Fruit fly (Drosophila melanogaster) whole organism, embryonic: ENCODE data around the gene CG10874.
A peak's percentile ranks its signal among the peaks of the same experiment; 100 is the strongest.

Experiments used
- CG11247 ChIP-seq: fragments of 200-800 bp; sonication (Bioruptor generic); IDR thresholded peaks from 2 replicates; pipeline ENCODE4 v1.3.6; 2022; ENCODE audit warnings: missing biosample characterization, missing genetic modification characterization
- CG11456 ChIP-seq: fragments of 200-800 bp; sonication (Bioruptor generic); IDR thresholded peaks from 3 replicates; pipeline ENCODE4 v1.3.6; 2022; ENCODE audit warnings: missing biosample characterization, missing genetic modification characterization
- CG12299 ChIP-seq: fragments of 200-800 bp; sonication (Bioruptor generic); optimal IDR thresholded peaks from 2 replicates; lab custom pipeline; 2018; ENCODE audit warnings: missing biosample characterization, mild to moderate bottlenecking, missing genetic modification characterization
- CG12391 ChIP-seq: fragments of 200-800 bp; sonication (Bioruptor generic); optimal IDR thresholded peaks from 3 replicates; lab custom pipeline; 2018; ENCODE audit warnings: missing biosample characterization, mild to moderate bottlenecking, missing genetic modification characterization, moderate library complexity
- CG14710 ChIP-seq: fragments of 200-800 bp; sonication (Bioruptor generic); optimal IDR thresholded peaks from 3 replicates; lab custom pipeline; 2019; ENCODE audit warnings: missing biosample characterization, mild to moderate bottlenecking, missing genetic modification characterization, moderate library complexity
- CG17568 ChIP-seq: fragments of 200-800 bp; sonication (Bioruptor generic); optimal IDR thresholded peaks from 2 replicates; lab custom pipeline; 2018; ENCODE audit warnings: missing biosample characterization, mild to moderate bottlenecking, missing genetic modification characterization, moderate library complexity
- CG17802 ChIP-seq: fragments of 200-800 bp; sonication (Bioruptor generic); optimal IDR thresholded peaks from 2 replicates; lab custom pipeline; 2018; ENCODE audit warnings: missing biosample characterization, mild to moderate bottlenecking, missing genetic modification characterization, moderate library complexity
- CG2120 ChIP-seq: fragments of 200-800 bp; sonication (Bioruptor generic); optimal IDR thresholded peaks from 3 replicates; lab custom pipeline; 2016; ENCODE audit warnings: missing biosample characterization, missing genetic modification characterization
- CG2712 ChIP-seq: fragments of 200-800 bp; optimal IDR thresholded peaks from 3 replicates; lab custom pipeline; 2019; ENCODE audit warnings: missing biosample characterization, mild to moderate bottlenecking, missing genetic modification characterization, moderate library complexity
- CG3281 ChIP-seq: fragments of 200-800 bp; sonication (Bioruptor generic); optimal IDR thresholded peaks from 3 replicates; lab custom pipeline; 2017; ENCODE audit warnings: missing biosample characterization, mild to moderate bottlenecking, missing genetic modification characterization
- CG4617 ChIP-seq: fragments of 200-800 bp; sonication (Bioruptor generic); optimal IDR thresholded peaks from 3 replicates; lab custom pipeline; 2016; ENCODE audit warnings: missing biosample characterization, missing genetic modification characterization, borderline replicate concordance
- CG6791 ChIP-seq: fragments of 200-800 bp; sonication (Bioruptor generic); IDR thresholded peaks from 3 replicates; pipeline ENCODE4 v1.3.6; 2022; ENCODE audit warnings: missing biosample characterization, missing genetic modification characterization; ENCODE audit not compliant: partially characterized antibody
- CG9437 ChIP-seq: fragments of 200-800 bp; sonication (Bioruptor generic); optimal IDR thresholded peaks from 2 replicates; lab custom pipeline; 2018; ENCODE audit warnings: missing biosample characterization, mild to moderate bottlenecking, missing genetic modification characterization
- CG9797 ChIP-seq: fragments of 200-800 bp; sonication (Bioruptor generic); optimal IDR thresholded peaks from 3 replicates; lab custom pipeline; 2018; ENCODE audit warnings: missing biosample characterization, mild to moderate bottlenecking, missing genetic modification characterization
- D19B ChIP-seq: fragments of 200-800 bp; sonication (Bioruptor generic); optimal IDR thresholded peaks from 2 replicates; lab custom pipeline; 2017; ENCODE audit warnings: missing biosample characterization, mild to moderate bottlenecking, missing genetic modification characterization
- Elba2 ChIP-seq: fragments of 200-800 bp; sonication (Bioruptor generic); optimal IDR thresholded peaks from 3 replicates; lab custom pipeline; 2016; ENCODE audit warnings: missing biosample characterization, missing genetic modification characterization
- Ets97D ChIP-seq: fragments of 200-800 bp; sonication (Bioruptor generic); optimal IDR thresholded peaks from 3 replicates; lab custom pipeline; 2016; ENCODE audit warnings: missing biosample characterization, missing genetic modification characterization
- HLH4C ChIP-seq: fragments of 200-800 bp; sonication (Bioruptor generic); IDR thresholded peaks from 3 replicates; pipeline ENCODE4 v1.3.6; 2022; ENCODE audit warnings: missing biosample characterization, missing genetic modification characterization; ENCODE audit not compliant: partially characterized antibody
- NFAT ChIP-seq: fragments of 200-800 bp; sonication (Bioruptor generic); IDR thresholded peaks from 2 replicates; pipeline ENCODE4 v1.3.6; 2022; ENCODE audit warnings: missing biosample characterization, missing genetic modification characterization
- Pdp1 ChIP-seq, 2 experiments: fragments of 200-800 bp; sonication (Bioruptor generic); optimal IDR thresholded peaks; 3 replicates each; lab custom pipeline; 2016; ENCODE audit warnings: missing biosample characterization in 2 of 2, missing genetic modification characterization in 2 of 2, mild to moderate bottlenecking in 1 of 2, moderate library complexity in 1 of 2
- Side ChIP-seq: fragments of 200-800 bp; sonication (Bioruptor generic); optimal IDR thresholded peaks from 2 replicates; lab custom pipeline; 2016; ENCODE audit warnings: missing biosample characterization, missing genetic modification characterization
- Sin3A ChIP-seq: fragments of >200 bp; optimal IDR thresholded peaks from 2 replicates; lab custom pipeline; 2018
- Ssrp ChIP-seq: fragments of 200-800 bp; sonication (Bioruptor generic); optimal IDR thresholded peaks from 2 replicates; lab custom pipeline; 2018; ENCODE audit warnings: missing biosample characterization, mild to moderate bottlenecking, missing genetic modification characterization, moderate library complexity
- Taf1 ChIP-seq: fragments of 200-800 bp; sonication (Bioruptor generic); IDR thresholded peaks from 2 replicates; pipeline ENCODE4 v1.3.6; 2022; ENCODE audit warnings: missing biosample characterization, missing genetic modification characterization
- YL-1 ChIP-seq: fragments of 200-800 bp; sonication (Bioruptor generic); optimal IDR thresholded peaks from 3 replicates; lab custom pipeline; 2017; ENCODE audit warnings: missing biosample characterization, mild to moderate bottlenecking, missing genetic modification characterization
- ab ChIP-seq: fragments of 200-800 bp; sonication (Bioruptor generic); optimal IDR thresholded peaks from 2 replicates; lab custom pipeline; 2016; ENCODE audit warnings: missing biosample characterization, missing genetic modification characterization
- croc ChIP-seq: fragments of 200-800 bp; sonication (Bioruptor generic); conservative IDR thresholded peaks from 3 replicates; pipeline ENCODE4 v1.3.6; 2022; ENCODE audit warnings: missing biosample characterization, missing genetic modification characterization
- dimm ChIP-seq: fragments of 200-800 bp; sonication (Bioruptor generic); IDR thresholded peaks from 2 replicates; pipeline ENCODE4 v1.3.6; 2022; ENCODE audit warnings: missing biosample characterization, missing genetic modification characterization
- dm ChIP-seq: fragments of 200-800 bp; sonication (Bioruptor generic); optimal IDR thresholded peaks from 3 replicates; lab custom pipeline; 2016; ENCODE audit warnings: missing biosample characterization, missing genetic modification characterization
- hb ChIP-seq: fragments of 200-800 bp; sonication (Bioruptor generic); IDR thresholded peaks from 3 replicates; pipeline ENCODE4 v1.3.6; 2022; ENCODE audit warnings: missing biosample characterization, missing genetic modification characterization; ENCODE audit not compliant: partially characterized antibody
- hbn ChIP-seq: fragments of 200-800 bp; sonication (Bioruptor generic); IDR thresholded peaks from 2 replicates; pipeline ENCODE4 v1.3.6; 2022; ENCODE audit warnings: missing biosample characterization, missing genetic modification characterization; ENCODE audit not compliant: partially characterized antibody
- lab ChIP-seq: fragments of 200-800 bp; sonication (Bioruptor generic); optimal IDR thresholded peaks from 3 replicates; lab custom pipeline; 2017; ENCODE audit warnings: missing biosample characterization, missing genetic modification characterization, mild to moderate bottlenecking, moderate library complexity, missing genetic modification reagents
- lov ChIP-seq, 2 experiments: fragments of 200-800 bp in 1 of 2; fragments of >200 bp in 1 of 2; sonication (Bioruptor generic) in 1 of 2; IDR thresholded peaks in 1 of 2; optimal IDR thresholded peaks in 1 of 2; 2 replicates in 1 of 2; 3 replicates in 1 of 2; pipeline versions ENCODE4 v1.3.6 to Lab custom; 2017 to 2022; ENCODE audit warnings: missing biosample characterization in 1 of 2, missing genetic modification characterization in 1 of 2
- maf-S ChIP-seq: fragments of 200-800 bp; sonication (Bioruptor generic); optimal IDR thresholded peaks from 2 replicates; lab custom pipeline; 2016; ENCODE audit warnings: missing biosample characterization, missing genetic modification characterization
- nerfin-2 ChIP-seq: fragments of 200-800 bp; sonication (Bioruptor generic); IDR thresholded peaks from 2 replicates; pipeline ENCODE4 v1.3.6; 2022; ENCODE audit warnings: missing biosample characterization, missing genetic modification characterization; ENCODE audit not compliant: partially characterized antibody
- org-1 ChIP-seq: fragments of 200-800 bp; sonication (Bioruptor generic); optimal IDR thresholded peaks from 2 replicates; lab custom pipeline; 2017; ENCODE audit warnings: missing biosample characterization, missing genetic modification characterization
- pzg ChIP-seq: fragments of 200-800 bp; sonication (Bioruptor generic); optimal IDR thresholded peaks from 3 replicates; lab custom pipeline; 2018; ENCODE audit warnings: missing biosample characterization, mild to moderate bottlenecking, missing genetic modification characterization, moderate library complexity
- row ChIP-seq: fragments of 200-800 bp; sonication (Bioruptor generic); IDR thresholded peaks from 3 replicates; pipeline ENCODE4 v1.3.6; 2022; ENCODE audit warnings: missing biosample characterization, missing genetic modification characterization
- sima ChIP-seq: fragments of 200-800 bp; sonication (Bioruptor generic); optimal IDR thresholded peaks from 2 replicates; lab custom pipeline; 2016; ENCODE audit warnings: missing biosample characterization, missing genetic modification characterization
- slou ChIP-seq: fragments of 200-800 bp; sonication (Bioruptor generic); optimal IDR thresholded peaks from 3 replicates; lab custom pipeline; 2016; ENCODE audit warnings: missing biosample characterization, missing genetic modification characterization
- trh ChIP-seq: fragments of 200-800 bp; sonication (Bioruptor generic); optimal IDR thresholded peaks from 2 replicates; lab custom pipeline; 2016; ENCODE audit warnings: missing biosample characterization, missing genetic modification characterization
- vvl ChIP-seq: fragments of 200-800 bp; sonication (Bioruptor generic); IDR thresholded peaks from 2 replicates; pipeline ENCODE4 v1.3.6; 2022; ENCODE audit warnings: missing biosample characterization, missing genetic modification characterization
- zen ChIP-seq: fragments of 200-800 bp; sonication (Bioruptor generic); optimal IDR thresholded peaks from 3 replicates; lab custom pipeline; 2018; ENCODE audit warnings: missing biosample characterization, mild to moderate bottlenecking, missing genetic modification characterization, moderate library complexity

The CG10874 gene

dm6 chr2L:2161244-2162243, 30.6 kb downstream of the CG10874 start (continued):
- TF ChIP-seq CG11247 (peak; percentile 28; the same call in 1 of the 2 replicates), CG3281 (GFP tag; lab: Kevin White, UChicago) (peak; percentile 42), dimm (GFP tag; lab: Robert Waterston, UW) (no peak), hbn (GFP tag; lab: Robert Waterston, UW) (no peak), CG14710 (peak; percentile 34), CG2712 (tag; lab: Kevin White, UChicago) (peak; percentile 36), ab (peak; percentile 47), NFAT (GFP tag; lab: Robert Waterston, UW) (peak; percentile 43; the same call in 1 of the 2 replicates), slou (GFP tag; lab: Kevin White, UChicago) (no peak), CG11456 (GFP tag; lab: Robert Waterston, UW) (peak; percentile 23; the same call in 1 of the 3 replicates), CG6791 (GFP tag; lab: Robert Waterston, UW) (0 out of 3 replicates have a peak, but pooled peaks have one; percentile 26), Taf1 (GFP tag; lab: Robert Waterston, UW) (0 out of 2 replicates have a peak, but pooled peaks have one; percentile 36), trh (GFP tag; lab: Kevin White, UChicago) (no peak), Ets97D (GFP tag; lab: Kevin White, UChicago) (no peak), maf-S (GFP tag; lab: Kevin White, UChicago) (no peak), HLH4C (no peak), Ssrp (peak; percentile 63), CG17568 (GFP tag; lab: Kevin White, UChicago) (no peak), CG12299 (tag; lab: Kevin White, UChicago) (no peak)
- TF ChIP-seq, all 482 proteins: peak for 212

- TF ChIP-seq Side (GFP tag; lab: Kevin White, UChicago), result no peak
- no peak for TF ChIP-seq lov (optimal IDR thresholded peaks at IDR 0.05; lab: Kevin White, UChicago)
- no peak for TF ChIP-seq lov (GFP tag; IDR thresholded peaks at IDR 0.05; lab: Robert Waterston, UW)
- peak; percentile 38 for TF ChIP-seq Elba2 (GFP tag; lab: Kevin White, UChicago)
- TF ChIP-seq croc, result no peak
Observed at dm6 chr2L:2155453-2155852, 36.7 kb downstream of the CG10874 start, which contains the start of gene CG15382. Gene CG15382 (plus strand): TSS chr2L:2155753.

- TF ChIP-seq sima (GFP tag; lab: Kevin White, UChicago), result no peak
- TF ChIP-seq CG9797 (GFP tag; lab: Kevin White, UChicago), result peak; percentile 68
- peak; percentile 44 for TF ChIP-seq CG2120 (GFP tag; lab: Kevin White, UChicago)
- TF ChIP-seq zen (tag; lab: Kevin White, UChicago), result no peak
- TF ChIP-seq nerfin-2 (GFP tag; lab: Robert Waterston, UW), result 0 out of 2 replicates have a peak, but pooled peaks have one; percentile 9
- no peak for TF ChIP-seq D19B (GFP tag; lab: Kevin White, UChicago)
- 0 out of 2 replicates have a peak, but pooled peaks have one; percentile 36 for TF ChIP-seq vvl (GFP tag; lab: Robert Waterston, UW)
- TF ChIP-seq lab (GFP tag; lab: Kevin White, UChicago), result no peak
- TF ChIP-seq CG9437, result peak; percentile 80
- TF ChIP-seq dm (GFP tag; lab: Kevin White, UChicago), result peak; percentile 63
- TF ChIP-seq CG4617 (GFP tag; lab: Kevin White, UChicago), result peak; percentile 40
- peak; percentile 51 for TF ChIP-seq CG14710
- TF ChIP-seq YL-1, result peak; percentile 81
- peak in 1 of 2 experiments; percentile 96 for TF ChIP-seq Pdp1 (GFP tag; optimal IDR thresholded peaks at IDR 0.05; lab: Kevin White, UChicago)
- peak; percentile 55 for TF ChIP-seq pzg (GFP tag; lab: Kevin White, UChicago)
- peak; percentile 67 for TF ChIP-seq Sin3A
- TF ChIP-seq hb (GFP tag; lab: Robert Waterston, UW), result 0 out of 3 replicates have a peak, but pooled peaks have one; percentile 25
- TF ChIP-seq CG17802, result no peak
- peak; percentile 73 for TF ChIP-seq row (GFP tag; lab: Robert Waterston, UW)
- no peak for TF ChIP-seq org-1 (GFP tag; lab: Kevin White, UChicago)
- peak; percentile 37 for TF ChIP-seq CG12391 (tag; lab: Kevin White, UChicago)
Observed at dm6 chr2L:2151544-2152290, 40.5 kb downstream of the CG10874 start, which contains the start of gene AIF. Gene AIF (plus strand): TSS chr2L:2151754.
